Worm (Caenorhabditis elegans): Measurements from ENCODE around the gene T05A7.7.
A peak's percentile ranks its signal among the peaks of the same experiment; 100 is the strongest.

The T05A7.7 gene

ce11 chrII:4648785-4649184 is 32.5 kb downstream of the T05A7.7 start, which contains the start of gene lgc-27:
lgc-27 (plus strand) TSS chrII:4649085.
- TF ChIP-seq pha-4 (tag; optimal IDR thresholded peaks at IDR 0.05) (peak; percentile 16), elt-2 (tag; optimal IDR thresholded peaks at IDR 0.05) (no peak)

ce11 chrII:4640748-4641147 is 40.5 kb downstream of the T05A7.7 start:
- TF ChIP-seq nfya-1 (tag; optimal IDR thresholded peaks at IDR 0.05; ENCODE audit: insufficient read depth) (peak; percentile 22), aly-2 (tag; optimal IDR thresholded peaks at IDR 0.05) (no peak)

- TF ChIP-seq snpc-4 (tag; optimal IDR thresholded peaks at IDR 0.05) (no peak), hmg-11 (tag; optimal IDR thresholded peaks at IDR 0.05) (no peak), tbx-2 (tag; optimal IDR thresholded peaks at IDR 0.05) (no peak), unc-39 (tag; optimal IDR thresholded peaks at IDR 0.05) (no peak), nhr-23 (tag; optimal IDR thresholded peaks at IDR 0.05) (peak; percentile 66), nhr-43 (tag; optimal IDR thresholded peaks at IDR 0.05; ENCODE audit: poor library complexity, severe bottlenecking) (peak; percentile 7), pqm-1 (tag; optimal IDR thresholded peaks at IDR 0.05) (no peak)
Observed at ce11 chrII:4638891-4639290, 42.4 kb downstream of the T05A7.7 start.

- TF ChIP-seq daf-12 (tag; optimal IDR thresholded peaks at IDR 0.05): no peak
- no peak for TF ChIP-seq aly-2 (tag; optimal IDR thresholded peaks at IDR 0.05)
- no peak for TF ChIP-seq mml-1 (tag; optimal IDR thresholded peaks at IDR 0.05)
- TF ChIP-seq egl-5 (tag; optimal IDR thresholded peaks at IDR 0.05): no peak
- TF ChIP-seq elt-2 (tag; optimal IDR thresholded peaks at IDR 0.05): no peak
- no peak for TF ChIP-seq unc-39 (tag; optimal IDR thresholded peaks at IDR 0.05)
- no peak for TF ChIP-seq fkh-10 (GFP tag; optimal IDR thresholded peaks at IDR 0.05)
- TF ChIP-seq fkh-2 (tag; optimal IDR thresholded peaks at IDR 0.05): no peak
- no peak for TF ChIP-seq ama-1 (optimal IDR thresholded peaks at IDR 0.05)
- no peak for TF ChIP-seq snpc-4 (tag; optimal IDR thresholded peaks at IDR 0.05)
- no peak for TF ChIP-seq lin-15B (tag; optimal IDR thresholded peaks at IDR 0.05)
- no peak for TF ChIP-seq ztf-11 (tag; optimal IDR thresholded peaks at IDR 0.05)
- no peak for TF ChIP-seq lin-39 (tag; optimal IDR thresholded peaks at IDR 0.05)
Observed at ce11 chrII:4638241-4638640, 43.0 kb downstream of the T05A7.7 start, which contains the start of gene che-10. che-10 (minus strand) TSS chrII:4638341.

- TF ChIP-seq jun-1 (tag; optimal IDR thresholded peaks at IDR 0.05): no peak
- no peak for TF ChIP-seq unc-62 (GFP tag; optimal IDR thresholded peaks at IDR 0.05)
- no peak for TF ChIP-seq mml-1 (tag; optimal IDR thresholded peaks at IDR 0.05)
- no peak for TF ChIP-seq nhr-23 (tag; optimal IDR thresholded peaks at IDR 0.05)
- no peak for TF ChIP-seq nhr-237 (tag; optimal IDR thresholded peaks at IDR 0.05)
- TF ChIP-seq pqm-1 (tag; optimal IDR thresholded peaks at IDR 0.05): no peak
- no peak for TF ChIP-seq pha-4 (tag; optimal IDR thresholded peaks at IDR 0.05)
- no peak for TF ChIP-seq nhr-12 (tag; optimal IDR thresholded peaks at IDR 0.05)
- no peak for TF ChIP-seq ceh-28 (tag; optimal IDR thresholded peaks at IDR 0.05)
Observed at ce11 chrII:4631479-4631878, 49.8 kb downstream of the T05A7.7 start.

Measured in whole organism, L3 larva.